Fruit fly (Drosophila melanogaster) whole organism, embryonic: ENCODE data around the gene CG1999.
A peak's percentile ranks its signal among the peaks of the same experiment; 100 is the strongest.

ENCODE experiments used
- Awh ChIP-seq: fragments of 200-800 bp; sonication (Bioruptor generic); IDR thresholded peaks from 2 replicates; pipeline ENCODE4, ENCODE4 v1.3.6; 2022; ENCODE audit warnings: missing biosample characterization, missing genetic modification characterization
- B-H1 ChIP-seq: fragments of 200-800 bp; sonication (Bioruptor generic); IDR thresholded peaks from 3 replicates; pipeline ENCODE4 v1.3.6; 2022; ENCODE audit warnings: missing biosample characterization, missing genetic modification characterization
- BtbVII ChIP-seq: fragments of 200-800 bp; sonication (Bioruptor generic); optimal IDR thresholded peaks from 3 replicates; lab custom pipeline; 2017; ENCODE audit warnings: missing biosample characterization, mild to moderate bottlenecking, missing genetic modification characterization
- CG10543 ChIP-seq: fragments of 200-800 bp; sonication (Bioruptor generic); optimal IDR thresholded peaks from 3 replicates; lab custom pipeline; 2017; ENCODE audit warnings: missing biosample characterization, mild to moderate bottlenecking, missing genetic modification characterization, moderate library complexity
- CG11085 ChIP-seq: fragments of 200-800 bp; sonication (Bioruptor generic); IDR thresholded peaks from 2 replicates; pipeline ENCODE4 v1.3.6; 2022; ENCODE audit warnings: missing biosample characterization, missing genetic modification characterization
- CG11247 ChIP-seq: fragments of 200-800 bp; sonication (Bioruptor generic); IDR thresholded peaks from 2 replicates; pipeline ENCODE4 v1.3.6; 2022; ENCODE audit warnings: missing biosample characterization, missing genetic modification characterization
- CG11695 ChIP-seq: fragments of 200-800 bp; sonication (Bioruptor generic); IDR thresholded peaks from 3 replicates; pipeline ENCODE4 v1.3.6; 2022; ENCODE audit warnings: missing biosample characterization, missing genetic modification characterization
- CG12236 ChIP-seq: fragments of 200-800 bp; sonication (Bioruptor generic); optimal IDR thresholded peaks from 2 replicates; lab custom pipeline; 2016; ENCODE audit warnings: missing biosample characterization, missing genetic modification characterization
- CG12391 ChIP-seq: fragments of 200-800 bp; sonication (Bioruptor generic); optimal IDR thresholded peaks from 3 replicates; lab custom pipeline; 2018; ENCODE audit warnings: missing biosample characterization, mild to moderate bottlenecking, missing genetic modification characterization, moderate library complexity
- CG12744 ChIP-seq: fragments of 200-800 bp; sonication (Bioruptor generic); optimal IDR thresholded peaks from 2 replicates; lab custom pipeline; 2016; ENCODE audit warnings: missing biosample characterization, missing genetic modification characterization
- CG12942 ChIP-seq: fragments of 200-800 bp; sonication (Bioruptor generic); optimal IDR thresholded peaks from 3 replicates; lab custom pipeline; 2016; ENCODE audit warnings: missing biosample characterization, missing genetic modification characterization
- CG15011 ChIP-seq: fragments of 200-800 bp; sonication (Bioruptor generic); optimal IDR thresholded peaks from 3 replicates; lab custom pipeline; 2018; ENCODE audit warnings: missing biosample characterization, mild to moderate bottlenecking, missing genetic modification characterization
- CG16815 ChIP-seq: fragments of 200-800 bp; sonication (Bioruptor generic); optimal IDR thresholded peaks from 3 replicates; lab custom pipeline; 2017; ENCODE audit warnings: missing biosample characterization, mild to moderate bottlenecking, missing genetic modification characterization
- CG31388 ChIP-seq: fragments of 200-800 bp; sonication (Bioruptor generic); optimal IDR thresholded peaks from 2 replicates; lab custom pipeline; 2016; ENCODE audit warnings: missing biosample characterization, missing genetic modification characterization
- CG3281 ChIP-seq: fragments of 200-800 bp; sonication (Bioruptor generic); optimal IDR thresholded peaks from 3 replicates; lab custom pipeline; 2017; ENCODE audit warnings: missing biosample characterization, mild to moderate bottlenecking, missing genetic modification characterization
- CG34422 ChIP-seq: fragments of 200-800 bp; sonication (Bioruptor generic); IDR thresholded peaks from 3 replicates; pipeline ENCODE4 v1.3.6; 2022; ENCODE audit warnings: missing biosample characterization, missing genetic modification characterization
- CG4404 ChIP-seq: fragments of 200-800 bp; sonication (Bioruptor generic); IDR thresholded peaks from 2 replicates; pipeline ENCODE4 v1.3.6; 2022; ENCODE audit warnings: missing biosample characterization, missing genetic modification characterization
- CG5245 ChIP-seq: fragments of 200-800 bp; sonication (Bioruptor generic); optimal IDR thresholded peaks from 3 replicates; lab custom pipeline; 2016; ENCODE audit warnings: missing biosample characterization, missing genetic modification characterization
- CG6254 ChIP-seq: fragments of 200-800 bp; sonication (Bioruptor generic); optimal IDR thresholded peaks from 3 replicates; lab custom pipeline; 2017; ENCODE audit warnings: mild to moderate bottlenecking, missing biosample characterization, missing genetic modification reagents, missing genetic modification characterization
- CG8359 ChIP-seq: fragments of 200-800 bp; sonication (Bioruptor generic); optimal IDR thresholded peaks from 2 replicates; lab custom pipeline; 2017; ENCODE audit warnings: missing biosample characterization, mild to moderate bottlenecking, missing genetic modification characterization, borderline replicate concordance
- CG8765 ChIP-seq: fragments of 200-800 bp; sonication (Bioruptor generic); IDR thresholded peaks from 2 replicates; pipeline ENCODE4 v1.3.6; 2022; ENCODE audit warnings: missing biosample characterization, missing genetic modification characterization
- Camta ChIP-seq: fragments of 200-800 bp; sonication (Bioruptor generic); optimal IDR thresholded peaks from 2 replicates; lab custom pipeline; 2016; ENCODE audit warnings: missing biosample characterization, missing genetic modification characterization
- Deaf1 ChIP-seq: fragments of 200-800 bp; optimal IDR thresholded peaks from 3 replicates; lab custom pipeline; 2019; ENCODE audit warnings: missing biosample characterization, mild to moderate bottlenecking, missing genetic modification characterization, moderate library complexity
- Dek ChIP-seq: fragments of 200-800 bp; sonication (Bioruptor generic); optimal IDR thresholded peaks from 3 replicates; lab custom pipeline; 2019; ENCODE audit warnings: missing biosample characterization, mild to moderate bottlenecking, missing genetic modification characterization, moderate library complexity
- MESR4 ChIP-seq: fragments of 200-800 bp; sonication (Bioruptor generic); optimal IDR thresholded peaks from 2 replicates; lab custom pipeline; 2018; ENCODE audit warnings: missing biosample characterization, mild to moderate bottlenecking, missing genetic modification characterization, moderate library complexity
- Mrtf ChIP-seq: fragments of 200-800 bp; sonication (Bioruptor generic); IDR thresholded peaks from 3 replicates; pipeline ENCODE4 v1.3.6; 2022; ENCODE audit warnings: missing biosample characterization, missing genetic modification characterization
- Nf-YA ChIP-seq: fragments of 200-800 bp; sonication (Bioruptor generic); IDR thresholded peaks from 2 replicates; pipeline ENCODE4 v1.3.6; 2022; ENCODE audit warnings: missing biosample characterization, missing genetic modification characterization
- Oaz ChIP-seq: fragments of 200-800 bp; sonication (Bioruptor generic); IDR thresholded peaks from 2 replicates; pipeline ENCODE4 v1.3.6; 2022; ENCODE audit warnings: missing biosample characterization, missing genetic modification characterization
- Optix ChIP-seq: fragments of 200-800 bp; sonication (Bioruptor generic); IDR thresholded peaks from 3 replicates; pipeline ENCODE4 v1.3.6; 2022; ENCODE audit warnings: missing biosample characterization, missing genetic modification characterization
- Side ChIP-seq: fragments of 200-800 bp; sonication (Bioruptor generic); optimal IDR thresholded peaks from 2 replicates; lab custom pipeline; 2016; ENCODE audit warnings: missing biosample characterization, missing genetic modification characterization
- aop ChIP-seq: fragments of 200-800 bp; sonication (Bioruptor generic); IDR thresholded peaks from 2 replicates; pipeline ENCODE4 v1.3.6; 2022; ENCODE audit warnings: missing biosample characterization, missing genetic modification characterization
- bigmax ChIP-seq: fragments of 200-800 bp; sonication (Bioruptor generic); optimal IDR thresholded peaks from 2 replicates; lab custom pipeline; 2018; ENCODE audit warnings: missing biosample characterization, mild to moderate bottlenecking, missing genetic modification characterization
- chif ChIP-seq, 2 experiments: fragments of 200-800 bp; sonication (Bioruptor generic); optimal IDR thresholded peaks; 3 replicates each; lab custom pipeline; 2016; ENCODE audit warnings: missing biosample characterization in 2 of 2, missing genetic modification characterization in 2 of 2
- ems ChIP-seq: fragments of 200-800 bp; sonication (Bioruptor generic); optimal IDR thresholded peaks from 3 replicates; lab custom pipeline; 2016; ENCODE audit warnings: missing biosample characterization, missing genetic modification characterization
- exex ChIP-seq: fragments of 200-800 bp; sonication (Bioruptor generic); optimal IDR thresholded peaks from 4 replicates; lab custom pipeline; 2018; ENCODE audit warnings: missing biosample characterization, mild to moderate bottlenecking, missing genetic modification characterization, moderate library complexity
- grau ChIP-seq: fragments of 200-800 bp; optimal IDR thresholded peaks from 3 replicates; lab custom pipeline; 2019; ENCODE audit warnings: missing biosample characterization, mild to moderate bottlenecking, missing genetic modification characterization, moderate library complexity
- lov ChIP-seq, 2 experiments: fragments of 200-800 bp in 1 of 2; fragments of >200 bp in 1 of 2; sonication (Bioruptor generic) in 1 of 2; IDR thresholded peaks in 1 of 2; optimal IDR thresholded peaks in 1 of 2; 2 replicates in 1 of 2; 3 replicates in 1 of 2; pipeline versions ENCODE4 v1.3.6 to Lab custom; 2017 to 2022; ENCODE audit warnings: missing biosample characterization in 1 of 2, missing genetic modification characterization in 1 of 2
- mirr ChIP-seq: fragments of 200-800 bp; sonication (Bioruptor generic); optimal IDR thresholded peaks from 3 replicates; lab custom pipeline; 2018; ENCODE audit warnings: missing biosample characterization, mild to moderate bottlenecking, missing genetic modification characterization
- nerfin-2 ChIP-seq: fragments of 200-800 bp; sonication (Bioruptor generic); IDR thresholded peaks from 2 replicates; pipeline ENCODE4 v1.3.6; 2022; ENCODE audit warnings: missing biosample characterization, missing genetic modification characterization; ENCODE audit not compliant: partially characterized antibody
- oc ChIP-seq: fragments of 200-800 bp; sonication (Bioruptor generic); optimal IDR thresholded peaks from 2 replicates; lab custom pipeline; 2018; ENCODE audit warnings: missing biosample characterization, mild to moderate bottlenecking, missing genetic modification characterization, moderate library complexity
- org-1 ChIP-seq: fragments of 200-800 bp; sonication (Bioruptor generic); optimal IDR thresholded peaks from 2 replicates; lab custom pipeline; 2017; ENCODE audit warnings: missing biosample characterization, missing genetic modification characterization
- pfk ChIP-seq: fragments of 200-800 bp; sonication (Bioruptor generic); optimal IDR thresholded peaks from 2 replicates; lab custom pipeline; 2018; ENCODE audit warnings: missing biosample characterization, mild to moderate bottlenecking, missing genetic modification characterization, moderate library complexity
- sisA ChIP-seq: fragments of 200-800 bp; sonication (Bioruptor generic); IDR thresholded peaks from 2 replicates; pipeline ENCODE4 v1.3.6; 2022; ENCODE audit warnings: missing biosample characterization, missing genetic modification characterization
- sna ChIP-seq: fragments of 200-800 bp; sonication (Bioruptor generic); IDR thresholded peaks from 2 replicates; pipeline ENCODE4 v1.3.6; 2022; ENCODE audit warnings: missing biosample characterization, missing genetic modification characterization; ENCODE audit not compliant: partially characterized antibody
- sr ChIP-seq: fragments of 200-800 bp; sonication (Bioruptor generic); IDR thresholded peaks from 3 replicates; pipeline ENCODE4 v1.3.6; 2022; ENCODE audit warnings: missing biosample characterization, missing genetic modification characterization
- tup ChIP-seq: fragments of 200-800 bp; sonication (Bioruptor generic); optimal IDR thresholded peaks from 2 replicates; lab custom pipeline; 2016; ENCODE audit warnings: missing biosample characterization, mild to moderate bottlenecking, missing genetic modification characterization, moderate library complexity
- yki ChIP-seq: fragments of >200 bp; optimal IDR thresholded peaks from 3 replicates; lab custom pipeline; 2018
- zen2 ChIP-seq: fragments of 200-800 bp; sonication (Bioruptor generic); IDR thresholded peaks from 3 replicates; pipeline ENCODE4 v1.3.6; 2022; ENCODE audit warnings: missing biosample characterization, missing genetic modification characterization; ENCODE audit not compliant: partially characterized antibody

Gene CG1999

DNA sequence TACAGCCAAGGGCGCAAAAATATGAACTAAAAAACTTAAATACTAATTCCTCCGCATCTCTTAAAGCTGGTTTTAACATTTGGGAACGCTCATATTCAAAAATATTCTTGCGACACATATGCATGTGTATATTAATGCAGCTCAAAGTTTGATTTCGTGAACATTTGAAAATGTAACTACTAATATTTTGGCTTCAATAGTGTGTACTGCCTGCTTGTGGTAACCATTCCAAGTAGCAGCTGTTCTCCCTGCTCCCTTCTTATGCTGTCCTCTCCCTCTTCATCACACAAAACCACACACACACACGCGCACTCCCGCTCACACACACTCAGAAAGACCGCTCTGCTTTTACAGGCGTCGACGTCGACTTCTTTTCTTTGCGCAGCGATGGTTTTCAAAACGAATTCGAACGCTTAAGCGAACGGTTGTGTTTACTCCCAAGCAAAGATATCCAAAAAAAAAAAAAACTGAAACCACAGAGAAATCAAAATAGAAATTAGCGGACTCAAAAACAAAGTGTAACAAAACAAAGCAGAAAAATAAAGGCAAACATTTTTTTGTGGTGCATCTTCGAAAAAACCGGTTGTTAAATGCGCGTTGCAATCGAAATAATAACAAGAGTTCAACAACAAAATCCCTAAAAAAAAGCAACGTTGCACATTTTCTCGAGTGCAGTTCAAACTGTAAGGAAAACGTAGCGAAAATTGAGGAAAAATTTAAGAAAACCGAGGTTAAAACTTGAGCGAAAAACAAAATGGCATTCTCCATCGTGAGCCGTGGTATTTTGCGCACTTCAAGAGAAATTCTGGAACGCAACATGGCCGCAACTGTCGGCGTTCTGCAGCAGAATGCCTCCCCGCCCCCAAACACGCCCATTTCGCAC is 21.4 kb upstream of the CG1999 start, which contains the start of gene CBP (continued):
- TF ChIP-seq lov (optimal IDR thresholded peaks at IDR 0.05; lab: Kevin White, UChicago) (no peak), lov (GFP tag; IDR thresholded peaks at IDR 0.05; lab: Robert Waterston, UW) (peak; percentile 94), Camta (peak; percentile 97), tup (peak; percentile 94), CG4404 (GFP tag; lab: Robert Waterston, UW) (peak; percentile 93), oc (tag; lab: Kevin White, UChicago) (peak; percentile 98), CG10543 (GFP tag; lab: Kevin White, UChicago) (peak; percentile 92), zen2 (GFP tag; lab: Robert Waterston, UW) (no peak), Oaz (GFP tag; lab: Robert Waterston, UW) (peak; percentile 87), Nf-YA (GFP tag; lab: Robert Waterston, UW) (peak; percentile 90), sr (GFP tag; lab: Robert Waterston, UW) (peak; percentile 91; the same call in 2 of the 3 replicates), chif (GFP tag; optimal IDR thresholded peaks at IDR 0.05; lab: Kevin White, UChicago) (peak; percentile 96 to 99), grau (tag; lab: Kevin White, UChicago) (peak; percentile 97), Optix (GFP tag; lab: Robert Waterston, UW) (peak; percentile 97), CG11695 (GFP tag; lab: Robert Waterston, UW) (peak; percentile 96), Deaf1 (peak; percentile 85), Mrtf (peak; percentile 95), CG12236 (GFP tag; lab: Kevin White, UChicago) (peak; percentile 97), yki (peak; percentile 36), exex (tag; lab: Kevin White, UChicago) (peak; percentile 78), CG31388 (peak; percentile 95), CG8765 (peak; percentile 95), mirr (peak; percentile 92), Awh (peak; percentile 96), org-1 (peak; percentile 98), CG12391 (tag; lab: Kevin White, UChicago) (peak; percentile 99), ems (GFP tag; lab: Kevin White, UChicago) (peak; percentile 97), sisA (GFP tag; lab: Robert Waterston, UW) (peak; percentile 95), CG15011 (GFP tag; lab: Kevin White, UChicago) (peak; percentile 96), aop (GFP tag; lab: Robert Waterston, UW) (peak; percentile 89), CG11247 (GFP tag; lab: Robert Waterston, UW) (peak; percentile 91), CG16815 (peak; percentile 97), CG8359 (peak; percentile 95), CG11085 (peak; percentile 83), Dek (tag; lab: Kevin White, UChicago) (peak; percentile 94), MESR4 (GFP tag; lab: Kevin White, UChicago) (peak; percentile 81), B-H1 (peak; percentile 94), CG5245 (GFP tag; lab: Kevin White, UChicago) (peak; percentile 97), CG6254 (GFP tag; lab: Kevin White, UChicago) (peak; percentile 97), bigmax (GFP tag; lab: Kevin White, UChicago) (peak; percentile 79), CG12744 (GFP tag; lab: Kevin White, UChicago) (peak; percentile 94), CG12942 (GFP tag; lab: Kevin White, UChicago) (peak; percentile 96), CG3281 (GFP tag; lab: Kevin White, UChicago) (peak; percentile 96), pfk (GFP tag; lab: Kevin White, UChicago) (peak; percentile 60), sna (no peak), CG34422 (GFP tag; lab: Robert Waterston, UW) (peak; percentile 95), BtbVII (GFP tag; lab: Kevin White, UChicago) (peak; percentile 96), Side (GFP tag; lab: Kevin White, UChicago) (peak; percentile 98), nerfin-2 (GFP tag; lab: Robert Waterston, UW) (no peak)
